Worm (Caenorhabditis elegans) whole organism, young adult: ENCODE results near the gene F02H6.6.
A peak's percentile ranks its signal among the peaks of the same experiment; 100 is the strongest.

Experiments used
- B0019.2 ChIP-seq: fragments of 200-800 bp; sonication (Bioruptor generic); conservative IDR thresholded peaks from 2 replicates; pipeline ENCODE4 v1.3.6; 2022; ENCODE audit warnings: missing genetic modification reagents, missing genetic modification characterization, missing compliant biosample characterization
- C06A6.2 ChIP-seq: fragments of 200-800 bp; sonication (Bioruptor generic); conservative IDR thresholded peaks from 2 replicates; pipeline ENCODE4 v1.3.6; 2022; ENCODE audit warnings: missing genetic modification characterization, missing compliant biosample characterization
- C17E4.6 ChIP-seq: fragments of 200-800 bp; sonication (Bioruptor generic); IDR thresholded peaks from 2 replicates; pipeline ENCODE4 v1.3.6; 2022; ENCODE audit warnings: missing genetic modification reagents, missing genetic modification characterization, missing compliant biosample characterization
- F33H1.4 ChIP-seq: fragments of 200-800 bp; sonication (Bioruptor generic); IDR thresholded peaks from 2 replicates; pipeline ENCODE4 v1.3.6; 2022; ENCODE audit warnings: missing genetic modification reagents, missing genetic modification characterization, missing compliant biosample characterization
- F55B11.4 ChIP-seq: sonication (generic microtip); optimal IDR thresholded peaks from 2 replicates; lab custom pipeline; 2016; ENCODE audit warnings: missing compliant biosample characterization, missing genetic modification characterization, borderline replicate concordance; ENCODE audit not compliant: insufficient read depth
- K12H6.12 ChIP-seq: fragments of 200-800 bp; sonication (Bioruptor generic); optimal IDR thresholded peaks from 2 replicates; lab custom pipeline; 2018; ENCODE audit warnings: mild to moderate bottlenecking, missing genetic modification characterization, missing compliant biosample characterization
- T26A5.8 ChIP-seq: sonication (generic microtip); optimal IDR thresholded peaks from 2 replicates; lab custom pipeline; 2016; ENCODE audit warnings: missing genetic modification characterization, missing compliant biosample characterization
- Y79H2A.3 ChIP-seq: fragments of 200-800 bp; sonication (Bioruptor generic); conservative IDR thresholded peaks from 2 replicates; pipeline ENCODE4 v1.3.6; 2022; ENCODE audit warnings: missing genetic modification reagents, missing genetic modification characterization, missing compliant biosample characterization
- aptf-3 ChIP-seq: fragments of 200-800 bp; sonication (Bioruptor generic); IDR thresholded peaks from 2 replicates; pipeline ENCODE4 v1.3.6; 2022; ENCODE audit warnings: missing genetic modification characterization, missing compliant biosample characterization
- attf-6 ChIP-seq: fragments of 200-800 bp; sonication (Bioruptor generic); IDR thresholded peaks from 2 replicates; pipeline ENCODE4 v1.3.6; 2022; ENCODE audit warnings: missing genetic modification reagents, missing genetic modification characterization, missing compliant biosample characterization
- chd-7 ChIP-seq: sonication (generic microtip); optimal IDR thresholded peaks from 2 replicates; lab custom pipeline; 2016; ENCODE audit warnings: mild to moderate bottlenecking, missing genetic modification characterization, moderate library complexity, missing compliant biosample characterization
- die-1 ChIP-seq: sonication (generic microtip); optimal IDR thresholded peaks from 2 replicates; lab custom pipeline; 2016; ENCODE audit warnings: missing genotype, mild to moderate bottlenecking, missing genetic modification characterization, missing compliant biosample characterization
- dox-1 ChIP-seq: fragments of 200-800 bp; sonication (Bioruptor generic); IDR thresholded peaks from 2 replicates; pipeline ENCODE4 v1.3.6; 2022; ENCODE audit warnings: missing genetic modification reagents, missing genetic modification characterization, missing compliant biosample characterization
- egl-18 ChIP-seq: fragments of 200-800 bp; sonication (Bioruptor generic); IDR thresholded peaks from 2 replicates; pipeline ENCODE4 v1.3.6; 2022; ENCODE audit warnings: missing genetic modification reagents, missing genetic modification characterization, missing compliant biosample characterization
- egl-44 ChIP-seq: fragments of 200-800 bp; sonication (Bioruptor generic); IDR thresholded peaks from 2 replicates; pipeline ENCODE4 v1.3.6; 2022; ENCODE audit warnings: missing genetic modification reagents, missing genetic modification characterization, missing compliant biosample characterization
- gei-17 ChIP-seq: fragments of 200-800 bp; sonication (Bioruptor generic); optimal IDR thresholded peaks from 2 replicates; lab custom pipeline; 2018; ENCODE audit warnings: mild to moderate bottlenecking, missing genetic modification characterization, missing compliant biosample characterization
- him-1 ChIP-seq: sonication (generic microtip); optimal IDR thresholded peaks from 2 replicates; lab custom pipeline; 2016; ENCODE audit warnings: missing genotype, missing genetic modification reagents, missing genetic modification characterization, missing compliant biosample characterization
- lag-1 ChIP-seq: fragments of 200-800 bp; sonication (Bioruptor generic); IDR thresholded peaks from 2 replicates; pipeline ENCODE4 v1.3.6; 2022; ENCODE audit warnings: missing genetic modification reagents, missing genetic modification characterization, missing compliant biosample characterization
- madf-10 ChIP-seq: sonication (generic microtip); optimal IDR thresholded peaks from 2 replicates; lab custom pipeline; 2016; ENCODE audit warnings: mild to moderate bottlenecking, missing genetic modification characterization, missing compliant biosample characterization
- madf-3 ChIP-seq: fragments of 200-800 bp; sonication (Bioruptor generic); IDR thresholded peaks from 2 replicates; pipeline ENCODE4 v1.3.6; 2022; ENCODE audit warnings: missing genetic modification reagents, missing genetic modification characterization, missing compliant biosample characterization
- madf-8 ChIP-seq: fragments of 200-800 bp; sonication (Bioruptor generic); conservative IDR thresholded peaks from 2 replicates; pipeline ENCODE4 v1.3.6; 2022; ENCODE audit warnings: missing genetic modification reagents, missing genetic modification characterization, missing compliant biosample characterization
- nfya-1 ChIP-seq: sonication (generic microtip); optimal IDR thresholded peaks from 2 replicates; lab custom pipeline; 2017; ENCODE audit warnings: antibody characterized with exemption, missing compliant biosample characterization, missing genetic modification characterization, borderline replicate concordance; ENCODE audit not compliant: insufficient read depth
- nhr-90 ChIP-seq: sonication (generic microtip); optimal IDR thresholded peaks from 2 replicates; lab custom pipeline; 2016; ENCODE audit warnings: missing genotype, mild to moderate bottlenecking, missing genetic modification characterization, missing compliant biosample characterization
- pha-4 ChIP-seq: fragments of 150-350 bp; sonication (generic microtip); optimal IDR thresholded peaks from 2 replicates; lab custom pipeline; 2014; ENCODE audit warnings: missing biosample characterization, missing genetic modification reagents, missing genetic modification characterization
- snpc-3.4 ChIP-seq: sonication (generic microtip); optimal IDR thresholded peaks from 2 replicates; lab custom pipeline; 2017; ENCODE audit warnings: missing genetic modification characterization, mild to moderate bottlenecking, missing compliant biosample characterization, antibody characterized with exemption, moderate library complexity, missing genotype, missing genetic modification reagents
- snpc-4 ChIP-seq, 5 experiments: fragments of 150-350 bp in 1 of 5; sonication (generic microtip) in 4 of 5; optimal IDR thresholded peaks; 2 replicates each; lab custom pipeline; 2014 to 2018; ENCODE audit warnings: missing genetic modification characterization in 5 of 5, missing biosample characterization in 3 of 5, antibody characterized with exemption in 2 of 5, mild to moderate bottlenecking in 2 of 5, missing compliant biosample characterization in 2 of 5, missing genotype in 2 of 5, moderate library complexity in 2 of 5, missing genetic modification reagents in 1 of 5
- tbp1 ChIP-seq: fragments of 200-800 bp; sonication (Bioruptor generic); optimal IDR thresholded peaks from 2 replicates; lab custom pipeline; 2018; ENCODE audit warnings: mild to moderate bottlenecking, missing genetic modification characterization, missing compliant biosample characterization
- tlf-1 ChIP-seq: fragments of 200-800 bp; sonication (Bioruptor generic); optimal IDR thresholded peaks from 2 replicates; lab custom pipeline; 2018; ENCODE audit warnings: mild to moderate bottlenecking, missing genetic modification characterization, missing compliant biosample characterization
- unc-130 ChIP-seq: sonication (generic microtip); optimal IDR thresholded peaks from 2 replicates; lab custom pipeline; 2016; ENCODE audit warnings: missing genetic modification reagents, missing genetic modification characterization, missing compliant biosample characterization

F02H6.6 gene

DNA sequence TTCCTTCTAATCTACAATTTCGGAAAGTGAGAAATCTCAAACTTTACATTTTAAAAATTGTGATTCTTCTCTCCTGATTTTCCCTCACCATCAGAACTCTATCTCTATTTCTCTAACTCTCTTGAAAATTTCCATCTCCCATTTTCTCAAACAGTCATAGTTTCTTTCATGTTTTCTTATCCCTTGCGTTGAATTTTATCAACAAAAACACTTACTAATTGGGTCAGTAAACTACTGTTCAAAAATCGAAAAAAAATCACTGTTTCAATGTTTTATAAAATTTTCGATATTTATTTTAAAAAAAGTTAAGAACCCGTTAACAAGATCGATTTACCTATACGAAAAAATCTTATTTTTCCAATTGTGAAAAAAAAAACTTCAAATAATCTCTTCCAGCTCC is 28.5 kb upstream of the F02H6.6 start:
- TF ChIP-seq attf-6 (GFP tag; lab: Robert Waterston, UW) = no peak
- TF ChIP-seq snpc-4 (GFP tag; optimal IDR thresholded peaks at IDR 0.05; lab: Kevin White, UChicago) = no peak
- TF ChIP-seq snpc-4 (tag; optimal IDR thresholded peaks at IDR 0.05; lab: Kevin White, UChicago) = peak in 1 of 4 experiments; percentile 22
- no peak for TF ChIP-seq C06A6.2 (GFP tag; lab: Robert Waterston, UW)

ce11 chrIV:14257528-14257927 is 26.8 kb upstream of the F02H6.6 start:
- TF ChIP-seq snpc-4 (GFP tag; optimal IDR thresholded peaks at IDR 0.05; lab: Kevin White, UChicago) (no peak), snpc-4 (tag; optimal IDR thresholded peaks at IDR 0.05; lab: Kevin White, UChicago) (peak in 2 of 4 experiments; percentile 22 to 66), chd-7 (tag; lab: Kevin White, UChicago) (no peak), attf-6 (GFP tag; lab: Robert Waterston, UW) (peak; percentile 65; the same call in 1 of the 2 replicates)

DNA sequence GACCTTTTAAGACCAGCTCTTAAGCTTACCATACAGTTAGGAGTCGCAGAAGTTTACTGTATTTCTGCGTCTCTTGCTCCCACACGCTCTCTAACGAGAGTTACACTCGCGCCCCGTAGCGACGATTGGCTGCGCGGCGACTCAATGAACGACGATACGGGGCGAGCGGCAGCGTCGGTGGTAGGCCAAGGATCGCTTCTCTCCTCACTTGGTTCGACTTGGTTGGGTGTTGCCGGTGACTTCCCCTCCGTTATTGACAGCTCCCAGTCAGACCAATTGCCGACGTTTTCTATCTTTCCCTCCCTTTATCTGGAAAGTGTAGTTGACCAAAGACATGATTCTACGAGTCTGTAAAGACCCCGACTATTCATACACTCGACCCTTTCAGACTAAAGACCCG is 24.9 kb upstream of the F02H6.6 start:
- no peak for TF ChIP-seq pha-4 (tag; lab: Kevin White, UChicago)
- TF ChIP-seq egl-18 (GFP tag; lab: Robert Waterston, UW) = no peak
- no peak for TF ChIP-seq lag-1 (GFP tag; lab: Robert Waterston, UW)
- no peak for TF ChIP-seq chd-7 (tag; lab: Kevin White, UChicago)
- no peak for TF ChIP-seq aptf-3 (GFP tag; lab: Robert Waterston, UW)
- TF ChIP-seq, all 124 proteins: peak for 0

DNA sequence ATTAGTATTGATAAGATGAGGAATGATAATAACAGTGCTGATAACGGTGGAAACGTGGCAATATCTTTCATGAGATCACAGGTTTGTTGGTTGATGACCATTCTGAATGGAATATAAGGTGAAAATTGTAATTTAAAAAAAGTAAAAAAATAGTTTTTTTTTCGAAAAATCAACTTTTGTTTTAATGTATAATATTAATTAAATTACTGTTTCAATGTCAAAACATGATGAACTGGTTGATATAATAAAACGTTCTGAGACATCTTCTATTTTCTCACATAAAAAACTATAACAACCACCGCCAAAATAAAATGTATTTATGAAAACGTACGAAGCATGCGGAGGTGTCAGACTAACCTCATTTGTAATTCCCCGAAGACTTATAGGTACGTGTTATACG is 19.4 kb upstream of the F02H6.6 start, which contains the start of gene srab-24:
TSS of gene srab-24 (minus strand) at position 101 of the 400 bp plus-strand sequence.
- TF ChIP-seq nhr-90 (tag; lab: Kevin White, UChicago) (no peak), tbp1 (GFP tag; lab: Kevin White, UChicago) (no peak)

ce11 chrIV:14249447-14249846 is 18.7 kb upstream of the F02H6.6 start:
- TF ChIP-seq C17E4.6 (GFP tag; lab: Robert Waterston, UW) (no peak), gei-17 (GFP tag; lab: Kevin White, UChicago) (no peak), K12H6.12 (tag; lab: Kevin White, UChicago) (no peak), nfya-1 (tag; lab: Kevin White, UChicago) (no peak), snpc-3.4 (no peak), unc-130 (GFP tag; lab: Kevin White, UChicago) (no peak), egl-44 (GFP tag; lab: Robert Waterston, UW) (no peak), madf-8 (no peak), him-1 (tag; lab: Kevin White, UChicago) (no peak), die-1 (tag; lab: Kevin White, UChicago) (no peak), madf-3 (GFP tag; lab: Robert Waterston, UW) (no peak)

- no peak for TF ChIP-seq F55B11.4 (tag; lab: Kevin White, UChicago)
- no peak for TF ChIP-seq B0019.2 (GFP tag; lab: Robert Waterston, UW)
- no peak for TF ChIP-seq F33H1.4 (GFP tag; lab: Robert Waterston, UW)
- no peak for TF ChIP-seq madf-10
- no peak for TF ChIP-seq dox-1 (GFP tag; lab: Robert Waterston, UW)
- TF ChIP-seq Y79H2A.3 = no peak
- no peak for TF ChIP-seq tlf-1
- TF ChIP-seq T26A5.8 = no peak
These were observed 13.7 kb upstream of the F02H6.6 start, which contains the start of gene Y64G10A.2 for ce11 chrIV:14244357-14244756. Y64G10A.2 (minus strand) TSS chrIV:14244457.
